Fruit fly (Drosophila melanogaster) whole organism, embryonic: ENCODE results near the gene CG8891.

Experiments
- C15 ChIP-seq: fragments of 200-800 bp; sonication (Bioruptor generic); IDR thresholded peaks from 3 replicates; pipeline ENCODE4 v1.3.6; 2022; ENCODE audit warnings: missing biosample characterization, missing genetic modification characterization
- CG13775 ChIP-seq: fragments of 200-800 bp; sonication (Bioruptor generic); optimal IDR thresholded peaks from 3 replicates; lab custom pipeline; 2017; ENCODE audit warnings: missing biosample characterization, mild to moderate bottlenecking, missing genetic modification characterization
- CG13894 ChIP-seq: fragments of 200-800 bp; sonication (Bioruptor generic); optimal IDR thresholded peaks from 3 replicates; lab custom pipeline; 2018; ENCODE audit warnings: missing biosample characterization, mild to moderate bottlenecking, missing genetic modification characterization, moderate library complexity
- CG14050 ChIP-seq: fragments of 200-800 bp; sonication (Bioruptor generic); IDR thresholded peaks from 3 replicates; pipeline ENCODE4 v1.3.6; 2022; ENCODE audit warnings: missing biosample characterization, missing genetic modification characterization
- CG14667 ChIP-seq: fragments of 200-800 bp; sonication (Bioruptor generic); IDR thresholded peaks from 2 replicates; pipeline ENCODE4 v1.3.6; 2022; ENCODE audit warnings: missing biosample characterization, missing genetic modification characterization
- CG14965 ChIP-seq: fragments of 200-800 bp; sonication (Bioruptor generic); optimal IDR thresholded peaks from 2 replicates; lab custom pipeline; 2016; ENCODE audit warnings: missing biosample characterization, missing genetic modification characterization, borderline replicate concordance
- CG15269 ChIP-seq: fragments of 200-800 bp; sonication (Bioruptor generic); optimal IDR thresholded peaks from 2 replicates; lab custom pipeline; 2018; ENCODE audit warnings: missing biosample characterization, mild to moderate bottlenecking, missing genetic modification characterization, moderate library complexity
- CG1529 ChIP-seq: fragments of 200-800 bp; sonication (Bioruptor generic); optimal IDR thresholded peaks from 3 replicates; lab custom pipeline; 2018; ENCODE audit warnings: missing biosample characterization, missing genetic modification characterization
- CG2875 ChIP-seq: fragments of 200-800 bp; sonication (Bioruptor generic); optimal IDR thresholded peaks from 2 replicates; lab custom pipeline; 2017; ENCODE audit warnings: missing biosample characterization, mild to moderate bottlenecking, missing genetic modification characterization, missing genetic modification reagents
- CG30431 ChIP-seq: fragments of 200-800 bp; sonication (Bioruptor generic); optimal IDR thresholded peaks from 2 replicates; lab custom pipeline; 2017; ENCODE audit warnings: missing biosample characterization, missing genetic modification characterization
- CG4282 ChIP-seq: fragments of 200-800 bp; sonication (Bioruptor generic); optimal IDR thresholded peaks from 2 replicates; lab custom pipeline; 2016; ENCODE audit warnings: missing biosample characterization, missing genetic modification characterization
- CG5245 ChIP-seq: fragments of 200-800 bp; sonication (Bioruptor generic); optimal IDR thresholded peaks from 3 replicates; lab custom pipeline; 2016; ENCODE audit warnings: missing biosample characterization, missing genetic modification characterization
- CG7271 ChIP-seq: fragments of 200-800 bp; sonication (Bioruptor generic); optimal IDR thresholded peaks from 2 replicates; lab custom pipeline; 2018; ENCODE audit warnings: missing biosample characterization, mild to moderate bottlenecking, missing genetic modification characterization, moderate library complexity
- CG9727 ChIP-seq: fragments of 200-800 bp; sonication (Bioruptor generic); optimal IDR thresholded peaks from 3 replicates; lab custom pipeline; 2017; ENCODE audit warnings: missing biosample characterization, mild to moderate bottlenecking, missing genetic modification characterization
- CoRest ChIP-seq: fragments of 200-800 bp; sonication (Bioruptor generic); optimal IDR thresholded peaks from 3 replicates; lab custom pipeline; 2018; ENCODE audit warnings: missing biosample characterization, mild to moderate bottlenecking, missing genetic modification characterization, moderate library complexity
- D ChIP-seq, 2 experiments: fragments of 200-800 bp in 1 of 2; fragments of >200 bp in 1 of 2; sonication (Bioruptor generic) in 1 of 2; optimal IDR thresholded peaks; 2 replicates in 1 of 2; 3 replicates in 1 of 2; lab custom pipeline; 2017; ENCODE audit warnings: mild to moderate bottlenecking in 1 of 2, missing biosample characterization in 1 of 2, missing genetic modification characterization in 1 of 2, missing genetic modification reagents in 1 of 2
- Dip2 ChIP-seq: fragments of 200-800 bp; sonication (Bioruptor generic); IDR thresholded peaks from 2 replicates; pipeline ENCODE4 v1.3.6; 2022; ENCODE audit warnings: missing biosample characterization, missing genetic modification characterization
- Dp ChIP-seq: fragments of 200-800 bp; sonication (Bioruptor generic); optimal IDR thresholded peaks from 2 replicates; lab custom pipeline; 2018; ENCODE audit warnings: missing biosample characterization, mild to moderate bottlenecking, missing genetic modification characterization, moderate library complexity
- Ets97D ChIP-seq: fragments of 200-800 bp; sonication (Bioruptor generic); optimal IDR thresholded peaks from 3 replicates; lab custom pipeline; 2016; ENCODE audit warnings: missing biosample characterization, missing genetic modification characterization
- HLH4C ChIP-seq: fragments of 200-800 bp; sonication (Bioruptor generic); IDR thresholded peaks from 3 replicates; pipeline ENCODE4 v1.3.6; 2022; ENCODE audit warnings: missing biosample characterization, missing genetic modification characterization; ENCODE audit not compliant: partially characterized antibody
- Hey ChIP-seq: fragments of 200-800 bp; sonication (Bioruptor generic); optimal IDR thresholded peaks from 3 replicates; lab custom pipeline; 2018; ENCODE audit warnings: missing biosample characterization, mild to moderate bottlenecking, missing genetic modification characterization
- Hr78 ChIP-seq, 2 experiments: fragments of 200-800 bp in 1 of 2; fragments of >200 bp in 1 of 2; sonication (Bioruptor generic) in 1 of 2; optimal IDR thresholded peaks; 2 replicates each; lab custom pipeline; 2017 to 2019; ENCODE audit warnings: missing biosample characterization in 2 of 2, missing genetic modification characterization in 2 of 2, mild to moderate bottlenecking in 1 of 2, moderate library complexity in 1 of 2
- Mrtf ChIP-seq: fragments of 200-800 bp; sonication (Bioruptor generic); IDR thresholded peaks from 3 replicates; pipeline ENCODE4 v1.3.6; 2022; ENCODE audit warnings: missing biosample characterization, missing genetic modification characterization
- Rx ChIP-seq: fragments of 200-800 bp; sonication (Bioruptor generic); IDR thresholded peaks from 2 replicates; pipeline ENCODE4 v1.3.6; 2022; ENCODE audit warnings: missing biosample characterization, missing genetic modification characterization
- Sin3A ChIP-seq: fragments of >200 bp; optimal IDR thresholded peaks from 2 replicates; lab custom pipeline; 2018
- Six4 ChIP-seq: fragments of 200-800 bp; sonication (Bioruptor generic); optimal IDR thresholded peaks from 2 replicates; lab custom pipeline; 2016; ENCODE audit warnings: missing biosample characterization, missing genetic modification characterization
- Stat92E ChIP-seq, 3 experiments: fragments of >200 bp in 2 of 3; fragments of 200-800 bp in 1 of 3; sonication (Bioruptor generic) in 1 of 3; optimal IDR thresholded peaks; 2 replicates each; lab custom pipeline; 2017 to 2019; ENCODE audit warnings: missing biosample characterization in 3 of 3, missing genetic modification characterization in 3 of 3, mild to moderate bottlenecking in 1 of 3, moderate library complexity in 1 of 3
- Trl ChIP-seq, 3 experiments: fragments of >200 bp in 2 of 3; fragments of 200-800 bp in 1 of 3; sonication (Bioruptor generic) in 1 of 3; optimal IDR thresholded peaks; 2 replicates in 1 of 3; 3 replicates in 2 of 3; lab custom pipeline; 2016 to 2017; ENCODE audit warnings: missing biosample characterization in 1 of 3, missing genetic modification characterization in 1 of 3
- Usf ChIP-seq: fragments of 200-800 bp; sonication (Bioruptor generic); optimal IDR thresholded peaks from 2 replicates; lab custom pipeline; 2017; ENCODE audit warnings: missing genotype, missing biosample characterization, missing genetic modification characterization
- Vsx1 ChIP-seq: fragments of 200-800 bp; sonication (Bioruptor generic); optimal IDR thresholded peaks from 2 replicates; lab custom pipeline; 2017; ENCODE audit warnings: missing biosample characterization, mild to moderate bottlenecking, missing genetic modification characterization, missing genetic modification reagents
- Xrp1 ChIP-seq: fragments of 200-800 bp; sonication (Bioruptor generic); IDR thresholded peaks from 2 replicates; pipeline ENCODE4 v1.3.6; 2022; ENCODE audit warnings: missing biosample characterization, missing genetic modification characterization
- abd-A ChIP-seq: fragments of 200-800 bp; sonication (Bioruptor generic); optimal IDR thresholded peaks from 3 replicates; lab custom pipeline; 2019; ENCODE audit warnings: missing biosample characterization, mild to moderate bottlenecking, missing genetic modification characterization, moderate library complexity
- caup ChIP-seq: fragments of 200-800 bp; sonication (Bioruptor generic); optimal IDR thresholded peaks from 3 replicates; lab custom pipeline; 2017; ENCODE audit warnings: missing biosample characterization, mild to moderate bottlenecking, missing genetic modification characterization, moderate library complexity; ENCODE audit not compliant: severe bottlenecking
- crc ChIP-seq: fragments of 200-800 bp; sonication (Bioruptor generic); optimal IDR thresholded peaks from 2 replicates; lab custom pipeline; 2016; ENCODE audit warnings: missing biosample characterization, missing genetic modification characterization
- esg ChIP-seq: fragments of 200-800 bp; sonication (Bioruptor generic); conservative IDR thresholded peaks from 2 replicates; pipeline ENCODE4 v1.3.6; 2022; ENCODE audit warnings: missing biosample characterization, missing genetic modification characterization
- fd64A ChIP-seq: fragments of 200-800 bp; sonication (Bioruptor generic); optimal IDR thresholded peaks from 3 replicates; lab custom pipeline; 2018; ENCODE audit warnings: missing biosample characterization, mild to moderate bottlenecking, missing genetic modification characterization
- gcm2 ChIP-seq: fragments of 200-800 bp; sonication (Bioruptor generic); optimal IDR thresholded peaks from 2 replicates; lab custom pipeline; 2016; ENCODE audit warnings: missing biosample characterization, missing genetic modification characterization
- gfzf ChIP-seq: fragments of 200-800 bp; sonication (Bioruptor generic); optimal IDR thresholded peaks from 2 replicates; lab custom pipeline; 2016; ENCODE audit warnings: missing biosample characterization, mild to moderate bottlenecking, missing genetic modification characterization, moderate library complexity
- her ChIP-seq: fragments of 200-800 bp; sonication (Bioruptor generic); optimal IDR thresholded peaks from 2 replicates; lab custom pipeline; 2016; ENCODE audit warnings: missing biosample characterization, missing genetic modification characterization
- ken ChIP-seq: fragments of 200-800 bp; sonication (Bioruptor generic); IDR thresholded peaks from 3 replicates; pipeline ENCODE4 v1.3.6; 2022; ENCODE audit warnings: missing biosample characterization, missing genetic modification characterization
- nerfin-1 ChIP-seq: fragments of 200-800 bp; sonication (Bioruptor generic); optimal IDR thresholded peaks from 3 replicates; lab custom pipeline; 2019; ENCODE audit warnings: missing biosample characterization, mild to moderate bottlenecking, missing genetic modification characterization, moderate library complexity
- nerfin-2 ChIP-seq: fragments of 200-800 bp; sonication (Bioruptor generic); IDR thresholded peaks from 2 replicates; pipeline ENCODE4 v1.3.6; 2022; ENCODE audit warnings: missing biosample characterization, missing genetic modification characterization; ENCODE audit not compliant: partially characterized antibody
- schlank ChIP-seq: fragments of 200-800 bp; sonication (Bioruptor generic); optimal IDR thresholded peaks from 2 replicates; lab custom pipeline; 2018; ENCODE audit warnings: missing biosample characterization, mild to moderate bottlenecking, missing genetic modification characterization
- sna ChIP-seq: fragments of 200-800 bp; sonication (Bioruptor generic); IDR thresholded peaks from 2 replicates; pipeline ENCODE4 v1.3.6; 2022; ENCODE audit warnings: missing biosample characterization, missing genetic modification characterization; ENCODE audit not compliant: partially characterized antibody
- tx ChIP-seq: fragments of 200-800 bp; sonication (Bioruptor generic); optimal IDR thresholded peaks from 2 replicates; lab custom pipeline; 2016; ENCODE audit warnings: missing biosample characterization, missing genetic modification characterization
- unc-4 ChIP-seq: fragments of 200-800 bp; sonication (Bioruptor generic); IDR thresholded peaks from 2 replicates; pipeline ENCODE4 v1.3.6; 2022; ENCODE audit warnings: missing biosample characterization, missing genetic modification characterization; ENCODE audit not compliant: partially characterized antibody
- yki ChIP-seq: fragments of >200 bp; optimal IDR thresholded peaks from 3 replicates; lab custom pipeline; 2018

Gene CG8891

DNA sequence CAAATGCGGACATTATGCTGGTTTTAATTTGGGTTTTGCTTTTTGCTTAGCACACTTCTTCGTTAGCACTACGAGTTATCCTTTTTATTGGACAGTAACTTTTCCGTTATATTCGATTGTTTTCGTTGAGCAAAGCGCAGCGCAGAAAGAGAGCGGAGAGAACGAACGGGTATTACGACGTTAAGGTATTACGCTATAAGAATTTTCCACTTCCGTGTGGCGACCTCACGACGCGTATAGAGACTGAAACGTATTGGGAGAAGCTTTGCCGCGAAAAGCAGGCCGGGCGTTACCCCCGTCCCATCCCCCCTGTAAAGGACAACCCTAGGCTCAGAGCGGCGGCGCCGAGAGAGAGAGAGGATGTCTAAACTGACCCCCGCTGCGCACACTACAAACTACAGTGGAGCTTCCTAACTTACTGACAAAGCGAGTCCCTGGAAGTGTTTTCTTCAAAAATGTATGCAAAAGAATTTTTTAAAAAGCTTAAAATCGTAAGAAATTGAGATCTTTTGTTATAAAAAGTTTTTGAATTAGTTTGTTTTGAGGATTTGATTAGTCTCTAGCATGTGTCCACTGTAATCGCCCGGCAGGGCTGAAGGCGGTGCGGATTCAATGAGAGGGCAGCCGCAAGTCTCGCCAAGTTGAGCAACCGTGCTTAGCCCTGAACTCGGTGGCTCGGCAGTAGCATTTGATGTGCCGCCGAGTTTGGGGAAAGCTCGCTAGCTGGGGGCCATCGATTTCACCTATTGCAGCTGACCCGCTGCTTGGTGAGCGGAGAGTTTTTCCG, 25.7 kb upstream of the CG8891 start:
- TF ChIP-seq CG5245 (GFP tag; lab: Kevin White, UChicago) (peak; percentile 91), Stat92E (GFP tag; optimal IDR thresholded peaks at IDR 0.05; lab: Kevin White, UChicago) (no peak), CG13775 (GFP tag; lab: Kevin White, UChicago) (peak; percentile 88), caup (GFP tag; lab: Kevin White, UChicago) (peak; percentile 97), her (peak; percentile 95), Sin3A (lab: Kevin White, UChicago) (no peak), CG14050 (GFP tag; lab: Robert Waterston, UW) (peak; percentile 92), Trl (optimal IDR thresholded peaks at IDR 0.05; lab: Kevin White, UChicago) (peak; percentile 34 to 48), Trl (GFP tag; optimal IDR thresholded peaks at IDR 0.05; lab: Kevin White, UChicago) (peak; percentile 92), Six4 (GFP tag; lab: Kevin White, UChicago) (peak; percentile 91), gcm2 (peak; percentile 93), gfzf (GFP tag; lab: Kevin White, UChicago) (peak; percentile 11), HLH4C (no peak), Hey (tag; lab: Kevin White, UChicago) (peak; percentile 80), yki (lab: Kevin White, UChicago) (no peak), Vsx1 (peak; percentile 78), abd-A (tag; lab: Kevin White, UChicago) (peak; percentile 77), Usf (GFP tag; lab: Kevin White, UChicago) (peak; percentile 74), nerfin-2 (GFP tag; lab: Robert Waterston, UW) (no peak), CG9727 (GFP tag; lab: Kevin White, UChicago) (peak; percentile 93), nerfin-1 (tag; lab: Kevin White, UChicago) (peak; percentile 86), Mrtf (peak; percentile 94), CG14965 (GFP tag; lab: Kevin White, UChicago) (peak; percentile 74), Dip2 (GFP tag; lab: Robert Waterston, UW) (peak; percentile 57), CoRest (tag; lab: Kevin White, UChicago) (peak; percentile 94), CG30431 (GFP tag; lab: Kevin White, UChicago) (peak; percentile 87), CG14667 (GFP tag; lab: Robert Waterston, UW) (peak; percentile 95), CG4282 (GFP tag; lab: Kevin White, UChicago) (peak; percentile 88), schlank (peak; percentile 94), Dp (GFP tag; lab: Kevin White, UChicago) (no peak), tx (GFP tag; lab: Kevin White, UChicago) (peak; percentile 94), CG15269 (tag; lab: Kevin White, UChicago) (peak; percentile 96), esg (GFP tag; lab: Robert Waterston, UW) (peak; percentile 96), CG7271 (peak; percentile 75), Xrp1 (peak; percentile 97), unc-4 (GFP tag; lab: Robert Waterston, UW) (no peak), CG2875 (peak; percentile 88), Hr78 (GFP tag; optimal IDR thresholded peaks at IDR 0.05; lab: Kevin White, UChicago) (no peak), crc (GFP tag; lab: Kevin White, UChicago) (peak; percentile 91), ken (peak; percentile 95), CG1529 (GFP tag; lab: Kevin White, UChicago) (peak; percentile 86), sna (0 out of 2 replicates have a peak, but pooled peaks have one; percentile 13), Rx (GFP tag; lab: Robert Waterston, UW) (peak; percentile 91), fd64A (GFP tag; lab: Kevin White, UChicago) (peak; percentile 71), CG13894 (tag; lab: Kevin White, UChicago) (peak; percentile 98), D (optimal IDR thresholded peaks at IDR 0.05; lab: Kevin White, UChicago) (no peak), D (GFP tag; optimal IDR thresholded peaks at IDR 0.05; lab: Kevin White, UChicago) (peak; percentile 87), Ets97D (GFP tag; lab: Kevin White, UChicago) (peak; percentile 82), C15 (GFP tag; lab: Robert Waterston, UW) (peak; percentile 89)
